Fruit fly (Drosophila melanogaster): Measurements from ENCODE around the gene ninaB.

ninaB gene

DNA sequence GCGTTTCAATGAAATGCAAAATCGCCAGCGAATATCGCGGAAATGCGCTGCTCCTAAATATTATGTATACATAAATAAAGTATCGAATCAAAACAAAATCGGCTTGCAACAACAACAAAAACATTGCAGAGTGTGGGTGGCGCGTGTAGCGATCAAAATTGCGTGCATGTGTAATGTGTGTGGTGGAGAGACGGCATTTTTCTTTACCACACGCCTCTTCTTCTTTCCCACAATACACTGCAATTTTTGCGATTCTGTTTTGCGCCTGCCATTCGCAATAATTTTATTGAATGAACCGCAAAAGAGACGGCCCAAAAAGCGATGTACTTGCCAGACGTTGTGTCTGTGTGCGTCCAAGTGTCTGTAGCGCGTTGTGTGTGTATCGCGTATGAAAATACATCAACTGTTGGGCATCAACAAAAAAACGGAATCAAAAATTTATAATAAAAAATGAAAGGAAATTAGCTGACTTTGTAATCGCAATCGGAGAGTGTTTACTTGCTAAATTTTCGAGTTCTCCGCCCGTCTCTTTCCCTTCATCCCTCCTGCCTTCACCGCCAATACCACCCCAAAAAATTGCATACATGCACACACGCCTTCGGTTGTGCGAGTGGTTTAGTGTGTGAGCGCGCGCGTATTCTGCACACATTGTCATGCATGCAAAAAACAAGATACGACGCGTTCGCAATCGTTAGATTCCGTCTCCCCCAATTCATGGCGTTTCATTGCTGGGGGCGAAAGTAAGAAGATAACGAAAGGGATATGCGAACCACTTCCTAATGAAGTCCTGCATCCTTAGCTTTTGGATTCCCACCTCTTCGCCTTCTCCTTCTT, 15.6 kb upstream of the ninaB start:
- no peak for TF ChIP-seq CG8478 (optimal IDR thresholded peaks at IDR 0.05)
- TF ChIP-seq CTCF (optimal IDR thresholded peaks at IDR 0.05), result no peak

DNA sequence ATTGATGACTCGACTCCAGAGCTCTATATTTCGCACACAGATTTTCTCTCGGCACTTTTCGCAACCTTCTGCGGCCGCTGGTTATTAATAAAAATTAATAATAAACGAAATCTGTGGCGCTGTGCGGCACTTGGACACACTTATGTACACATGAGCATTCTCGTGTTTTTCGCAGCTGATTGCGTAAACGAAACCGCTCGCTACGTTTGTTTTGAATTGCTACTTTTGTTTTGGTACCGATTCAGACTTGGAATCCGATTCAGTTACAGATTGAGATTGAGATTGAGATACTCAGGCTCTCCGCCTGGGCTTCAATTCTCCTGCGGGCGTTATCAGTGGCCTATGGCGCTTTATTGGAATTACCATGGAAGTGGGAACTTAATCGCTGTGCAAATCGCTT, 14.4 kb upstream of the ninaB start:
- no peak for TF ChIP-seq CG8478 (optimal IDR thresholded peaks at IDR 0.05)
- TF ChIP-seq CTCF (optimal IDR thresholded peaks at IDR 0.05), result no peak

DNA sequence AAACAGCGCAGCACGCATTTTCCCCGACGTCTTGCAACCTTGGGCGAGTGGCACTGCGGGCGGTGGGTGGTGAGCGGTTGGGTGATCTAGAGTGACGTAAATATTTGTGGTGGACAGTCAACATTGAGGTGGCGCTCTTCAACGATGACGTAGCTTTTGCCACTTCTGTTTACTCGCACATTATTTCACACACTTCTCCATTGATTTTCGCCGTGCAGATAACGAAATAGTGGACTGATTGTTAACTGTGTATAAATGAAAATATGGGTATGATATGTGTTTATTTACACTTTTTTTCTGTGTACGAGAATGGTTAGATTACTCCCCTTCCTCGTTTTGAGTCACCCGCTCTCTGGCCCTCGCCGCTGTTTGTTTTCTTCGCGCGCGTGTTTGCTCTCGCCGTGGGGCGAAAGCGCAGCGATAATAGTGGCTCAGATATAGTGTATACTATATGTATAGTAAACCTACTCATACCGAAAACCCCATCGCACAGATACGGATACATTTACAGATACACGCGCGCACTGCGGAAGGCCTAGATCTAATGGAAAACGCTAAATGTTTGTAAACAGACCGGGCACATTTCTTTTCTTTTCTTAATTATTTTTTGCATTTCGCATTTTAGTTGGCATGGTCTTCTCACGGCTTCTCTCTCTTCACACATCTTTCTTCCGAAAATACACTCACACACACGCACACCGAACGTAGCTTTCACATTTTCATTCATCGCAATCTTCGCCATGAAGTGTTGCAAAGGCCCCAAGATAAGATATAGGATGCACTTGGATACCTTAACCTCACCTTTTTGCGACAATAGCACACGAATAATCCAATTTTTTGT, 13.8 kb upstream of the ninaB start, which contains the start of gene omd:
Gene omd, minus strand, starts transcription at position 840 of the 841 bp plus-strand sequence.
- TF ChIP-seq CG8478 (optimal IDR thresholded peaks at IDR 0.05), result no peak
- no peak for TF ChIP-seq CTCF (optimal IDR thresholded peaks at IDR 0.05)

DNA sequence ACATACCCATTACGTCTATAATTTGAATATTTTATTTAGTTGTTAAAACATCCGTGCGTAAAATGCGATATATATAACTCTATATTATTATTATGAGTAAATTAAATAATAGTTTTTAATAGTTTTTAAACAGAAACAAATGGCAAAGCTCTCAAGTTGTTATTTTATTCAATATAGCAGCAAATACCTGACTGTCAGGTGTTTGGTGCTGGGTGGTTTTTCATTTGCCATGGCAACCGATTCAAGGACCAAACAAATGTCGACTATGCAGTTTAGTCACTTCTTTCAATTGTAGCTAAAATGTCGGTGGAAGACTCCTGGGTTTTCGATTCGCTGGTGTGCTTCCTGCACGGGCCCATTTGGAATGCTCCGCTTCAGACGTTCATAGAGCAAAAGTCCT, 6.6 kb upstream of the ninaB start, which contains the start of gene CG14367:
Gene CG14367, plus strand, starts transcription at position 301 of the 400 bp plus-strand sequence.
- TF ChIP-seq CG8478 (optimal IDR thresholded peaks at IDR 0.05) (no peak), CTCF (optimal IDR thresholded peaks at IDR 0.05) (no peak)

DNA sequence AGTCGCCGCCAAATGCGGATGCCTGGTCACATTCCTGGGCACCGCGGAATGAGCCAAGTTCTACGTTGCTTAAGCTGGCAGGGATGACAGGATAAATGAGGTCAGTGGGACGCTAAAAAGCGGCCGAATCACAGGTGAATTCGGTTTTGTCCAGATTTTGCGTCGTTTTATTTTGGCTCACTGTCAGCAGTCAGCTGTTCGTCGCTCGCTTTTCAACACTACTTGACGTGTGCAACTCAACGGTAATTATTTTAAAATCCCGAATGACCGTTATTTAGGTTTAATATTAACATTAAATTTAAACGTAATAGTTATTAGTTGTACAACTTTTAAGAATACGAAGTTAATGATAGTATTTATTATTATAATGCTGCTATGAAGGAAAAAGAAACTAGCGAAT, 1.0 kb upstream of the ninaB start:
- TF ChIP-seq CG8478 (optimal IDR thresholded peaks at IDR 0.05) (no peak), CTCF (optimal IDR thresholded peaks at IDR 0.05) (peak in 1 of 2 experiments; percentile 10)

dm6 chr3R:13700738-13701137, 373 bp downstream of the ninaB start, which contains the start of gene f-cup:
Gene f-cup, minus strand, starts transcription at chr3R:13700838.
- TF ChIP-seq CTCF (optimal IDR thresholded peaks at IDR 0.05) (no peak), CG8478 (optimal IDR thresholded peaks at IDR 0.05) (no peak)

DNA sequence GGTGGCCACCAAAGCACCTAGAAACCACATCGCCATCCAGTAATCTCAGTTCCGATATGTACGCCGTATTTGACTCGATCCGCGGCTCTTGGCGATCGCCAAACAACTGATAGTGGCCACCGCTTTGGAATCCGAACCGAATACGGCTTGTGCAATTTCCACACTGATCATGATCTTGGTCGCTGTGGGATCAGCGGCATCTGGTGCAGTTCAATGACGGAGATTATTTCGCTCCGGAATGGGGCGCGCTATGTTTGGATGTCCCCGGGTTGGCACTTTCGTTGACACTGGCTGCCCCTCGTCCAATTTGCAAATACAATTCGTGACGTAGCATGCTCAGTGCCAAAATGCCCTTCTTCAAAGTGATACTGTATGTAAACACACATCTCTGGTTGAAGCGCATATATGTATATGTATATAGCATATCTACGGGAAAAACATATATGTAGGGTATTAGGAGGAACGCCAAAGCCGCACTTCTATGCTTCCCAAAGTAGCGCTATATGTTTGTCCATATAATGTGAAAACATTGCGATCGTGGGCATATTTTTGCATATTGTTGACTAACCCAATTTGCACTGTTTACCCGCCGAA, 5.0 kb downstream of the ninaB start, which contains the start of gene Adgf-D:
Gene Adgf-D, minus strand, starts transcription at position 111 of the 594 bp plus-strand sequence.
- TF ChIP-seq CG8478 (optimal IDR thresholded peaks at IDR 0.05) (no peak), CTCF (optimal IDR thresholded peaks at IDR 0.05) (no peak)

DNA sequence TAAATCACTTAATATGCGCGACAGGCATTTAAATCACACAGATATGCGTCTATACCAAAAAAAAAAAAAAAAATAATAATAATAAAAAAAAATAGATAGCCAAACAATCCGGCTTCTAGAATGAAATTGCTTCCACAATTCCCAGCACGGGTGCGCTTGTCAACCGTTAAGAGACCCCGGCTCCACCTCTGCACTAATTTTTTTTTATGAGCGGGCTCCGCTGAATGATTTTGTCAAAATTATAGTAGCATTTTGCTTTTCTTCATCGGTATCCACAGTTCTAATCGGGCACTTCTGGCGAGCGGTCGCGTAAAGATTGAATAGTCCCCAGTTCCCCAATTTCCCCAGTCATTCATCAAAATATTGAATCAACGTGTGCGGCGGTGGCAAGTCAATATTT, 6.1 kb downstream of the ninaB start, which contains the start of gene Adgf-C:
Gene Adgf-C, plus strand, starts transcription at position 301 of the 400 bp plus-strand sequence.
- TF ChIP-seq CG8478 (optimal IDR thresholded peaks at IDR 0.05) (no peak), CTCF (optimal IDR thresholded peaks at IDR 0.05) (no peak)

- TF ChIP-seq CG8478 (optimal IDR thresholded peaks at IDR 0.05) (no peak), CTCF (optimal IDR thresholded peaks at IDR 0.05) (no peak)
Measured at dm6 chr3R:13709839-13710238, 9.5 kb downstream of the ninaB start, which contains the start of gene Argp. Gene Argp, minus strand, starts transcription at chr3R:13709939.

dm6 chr3R:13710645-13711044, 10.3 kb downstream of the ninaB start:
- TF ChIP-seq CTCF (optimal IDR thresholded peaks at IDR 0.05), result peak in 1 of 2 experiments; percentile 22
- no peak for TF ChIP-seq CG8478 (optimal IDR thresholded peaks at IDR 0.05)

DNA sequence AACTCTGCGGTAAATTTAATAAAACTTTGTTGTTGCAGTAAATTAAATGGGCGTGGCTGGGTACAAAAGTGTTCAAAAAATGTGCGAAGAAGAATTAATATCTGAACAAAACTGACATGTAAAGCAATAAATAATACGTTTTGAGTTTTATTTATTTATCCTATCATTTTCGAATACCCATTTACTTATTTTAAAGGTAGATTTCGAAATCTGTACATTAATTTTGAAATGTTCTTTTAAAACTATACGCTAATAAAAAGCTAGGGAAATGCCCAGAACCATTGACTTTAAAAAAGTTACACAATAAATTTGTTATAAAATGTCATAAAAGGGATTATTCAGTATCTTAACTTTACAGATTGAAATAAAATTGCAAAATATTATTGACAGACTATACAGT, 11.4 kb downstream of the ninaB start, which contains the start of the genes primo-1 and primo-2:
Gene primo-1, minus strand, starts transcription at position 101 of the 400 bp plus-strand sequence.
Gene primo-2, minus strand, starts transcription at position 101 of the 400 bp plus-strand sequence.
- TF ChIP-seq CTCF (optimal IDR thresholded peaks at IDR 0.05) (no peak), CG8478 (optimal IDR thresholded peaks at IDR 0.05) (no peak)

DNA sequence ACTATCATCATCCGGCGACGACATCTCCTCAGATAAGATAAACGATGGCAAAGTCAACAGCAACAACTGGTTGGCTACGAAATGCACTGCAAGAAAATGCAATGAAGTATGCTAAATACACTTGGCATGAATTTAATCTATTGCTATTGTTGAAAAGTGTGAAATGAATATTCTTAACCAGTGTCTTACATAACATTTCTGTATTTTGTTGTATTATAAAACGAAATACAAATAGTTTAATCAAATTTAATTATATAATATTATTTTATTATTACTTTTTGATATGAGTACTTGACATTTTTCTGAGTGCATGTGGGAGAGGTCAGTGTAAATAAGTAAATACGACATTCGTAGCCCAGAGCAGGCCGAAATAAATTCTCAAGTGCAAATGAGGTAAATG, 13.2 kb downstream of the ninaB start:
- TF ChIP-seq CTCF (optimal IDR thresholded peaks at IDR 0.05) (no peak), CG8478 (optimal IDR thresholded peaks at IDR 0.05) (no peak)

- no peak for TF ChIP-seq CG8478 (optimal IDR thresholded peaks at IDR 0.05)
Measured at dm6 chr3R:13713984-13714532, 13.7 kb downstream of the ninaB start.

dm6 chr3R:13715012-13715673, 14.8 kb downstream of the ninaB start, which contains the start of gene kmr:
Gene kmr, plus strand, starts transcription at chr3R:13715207.
- no peak for TF ChIP-seq CG8478 (optimal IDR thresholded peaks at IDR 0.05)
- no peak for TF ChIP-seq CTCF (optimal IDR thresholded peaks at IDR 0.05)

All from S2 (cell line).